Fruit fly (Drosophila melanogaster) whole organism, embryonic: Measurements from ENCODE around the gene Sec10.

ENCODE experiments used
- BtbVII ChIP-seq: fragments of 200-800 bp; sonication (Bioruptor generic); optimal IDR thresholded peaks from 3 replicates; lab custom pipeline; 2017; ENCODE audit warnings: missing biosample characterization, mild to moderate bottlenecking, missing genetic modification characterization
- CG10462 ChIP-seq: fragments of 200-800 bp; sonication (Bioruptor generic); optimal IDR thresholded peaks from 2 replicates; lab custom pipeline; 2016; ENCODE audit warnings: missing biosample characterization, missing genetic modification characterization
- CG11560 ChIP-seq: fragments of 200-800 bp; sonication (Bioruptor generic); IDR thresholded peaks from 3 replicates; pipeline ENCODE4 v1.3.6; 2022; ENCODE audit warnings: missing biosample characterization, missing genetic modification characterization
- CG12391 ChIP-seq: fragments of 200-800 bp; sonication (Bioruptor generic); optimal IDR thresholded peaks from 3 replicates; lab custom pipeline; 2018; ENCODE audit warnings: missing biosample characterization, mild to moderate bottlenecking, missing genetic modification characterization, moderate library complexity
- CG13624 ChIP-seq: fragments of 200-800 bp; sonication (Bioruptor generic); optimal IDR thresholded peaks from 2 replicates; lab custom pipeline; 2016; ENCODE audit warnings: missing biosample characterization, missing genetic modification characterization
- CG14667 ChIP-seq: fragments of 200-800 bp; sonication (Bioruptor generic); IDR thresholded peaks from 2 replicates; pipeline ENCODE4 v1.3.6; 2022; ENCODE audit warnings: missing biosample characterization, missing genetic modification characterization
- CG17359 ChIP-seq: fragments of 200-800 bp; sonication (Bioruptor generic); optimal IDR thresholded peaks from 3 replicates; lab custom pipeline; 2018; ENCODE audit warnings: missing biosample characterization, mild to moderate bottlenecking, missing genetic modification characterization, moderate library complexity
- CG18619 ChIP-seq: fragments of 200-800 bp; sonication (Bioruptor generic); optimal IDR thresholded peaks from 3 replicates; lab custom pipeline; 2017; ENCODE audit warnings: missing biosample characterization, mild to moderate bottlenecking, missing genetic modification characterization
- CG2678 ChIP-seq: fragments of 200-800 bp; sonication (Bioruptor generic); optimal IDR thresholded peaks from 3 replicates; lab custom pipeline; 2019; ENCODE audit warnings: missing biosample characterization, mild to moderate bottlenecking, missing genetic modification characterization, moderate library complexity
- CG2712 ChIP-seq: fragments of 200-800 bp; optimal IDR thresholded peaks from 3 replicates; lab custom pipeline; 2019; ENCODE audit warnings: missing biosample characterization, mild to moderate bottlenecking, missing genetic modification characterization, moderate library complexity
- CG34422 ChIP-seq: fragments of 200-800 bp; sonication (Bioruptor generic); IDR thresholded peaks from 3 replicates; pipeline ENCODE4 v1.3.6; 2022; ENCODE audit warnings: missing biosample characterization, missing genetic modification characterization
- CG4360 ChIP-seq: fragments of 200-800 bp; sonication (Bioruptor generic); IDR thresholded peaks from 2 replicates; pipeline ENCODE4 v1.3.6; 2022; ENCODE audit warnings: missing biosample characterization, missing genetic modification characterization
- CG4424 ChIP-seq: fragments of 200-800 bp; sonication (Bioruptor generic); optimal IDR thresholded peaks from 3 replicates; lab custom pipeline; 2016; ENCODE audit warnings: missing biosample characterization, missing genetic modification characterization
- CG6854 ChIP-seq: fragments of 200-800 bp; sonication (Bioruptor generic); optimal IDR thresholded peaks from 3 replicates; lab custom pipeline; 2017; ENCODE audit warnings: missing biosample characterization, mild to moderate bottlenecking, missing genetic modification characterization
- CG9437 ChIP-seq: fragments of 200-800 bp; sonication (Bioruptor generic); optimal IDR thresholded peaks from 2 replicates; lab custom pipeline; 2018; ENCODE audit warnings: missing biosample characterization, mild to moderate bottlenecking, missing genetic modification characterization
- CG9932 ChIP-seq: fragments of 200-800 bp; sonication (Bioruptor generic); IDR thresholded peaks from 2 replicates; pipeline ENCODE4 v1.3.6; 2022; ENCODE audit warnings: missing biosample characterization, missing genetic modification characterization
- CoRest ChIP-seq: fragments of 200-800 bp; sonication (Bioruptor generic); optimal IDR thresholded peaks from 3 replicates; lab custom pipeline; 2018; ENCODE audit warnings: missing biosample characterization, mild to moderate bottlenecking, missing genetic modification characterization, moderate library complexity
- D ChIP-seq, 2 experiments: fragments of 200-800 bp in 1 of 2; fragments of >200 bp in 1 of 2; sonication (Bioruptor generic) in 1 of 2; optimal IDR thresholded peaks; 2 replicates in 1 of 2; 3 replicates in 1 of 2; lab custom pipeline; 2017; ENCODE audit warnings: mild to moderate bottlenecking in 1 of 2, missing biosample characterization in 1 of 2, missing genetic modification characterization in 1 of 2, missing genetic modification reagents in 1 of 2
- Dref ChIP-seq: fragments of 200-800 bp; sonication (Bioruptor generic); IDR thresholded peaks from 2 replicates; pipeline ENCODE4 v1.3.6; 2022; ENCODE audit warnings: missing biosample characterization, missing genetic modification characterization
- Eip74EF ChIP-seq, 2 experiments: fragments of 200-800 bp in 1 of 2; fragments of >200 bp in 1 of 2; sonication (Bioruptor generic) in 1 of 2; optimal IDR thresholded peaks; 2 replicates each; lab custom pipeline; 2017 to 2019; ENCODE audit warnings: missing biosample characterization in 2 of 2, missing genetic modification characterization in 2 of 2, mild to moderate bottlenecking in 1 of 2, moderate library complexity in 1 of 2
- HLH54F ChIP-seq: fragments of 200-800 bp; sonication (Bioruptor generic); optimal IDR thresholded peaks from 3 replicates; lab custom pipeline; 2016; ENCODE audit warnings: missing biosample characterization, missing genetic modification characterization
- Lim3 ChIP-seq: fragments of 200-800 bp; sonication (Bioruptor generic); IDR thresholded peaks from 2 replicates; pipeline ENCODE4 v1.3.6; 2022; ENCODE audit warnings: missing biosample characterization, missing genetic modification characterization
- MTF-1 ChIP-seq: fragments of 200-800 bp; sonication (Bioruptor generic); optimal IDR thresholded peaks from 2 replicates; lab custom pipeline; 2018; ENCODE audit warnings: missing biosample characterization, mild to moderate bottlenecking, missing genetic modification characterization, borderline replicate concordance
- Sox102F ChIP-seq: fragments of 200-800 bp; sonication (Bioruptor generic); optimal IDR thresholded peaks from 2 replicates; lab custom pipeline; 2018; ENCODE audit warnings: missing biosample characterization, mild to moderate bottlenecking, missing genetic modification characterization, moderate library complexity
- Ssrp ChIP-seq: fragments of 200-800 bp; sonication (Bioruptor generic); optimal IDR thresholded peaks from 2 replicates; lab custom pipeline; 2018; ENCODE audit warnings: missing biosample characterization, mild to moderate bottlenecking, missing genetic modification characterization, moderate library complexity
- Xbp1 ChIP-seq: fragments of 200-800 bp; sonication (Bioruptor generic); optimal IDR thresholded peaks from 3 replicates; lab custom pipeline; 2016; ENCODE audit warnings: missing biosample characterization, mild to moderate bottlenecking, missing genetic modification characterization
- ato ChIP-seq: fragments of 200-800 bp; sonication (Bioruptor generic); IDR thresholded peaks from 2 replicates; pipeline ENCODE4 v1.3.6; 2022; ENCODE audit warnings: missing biosample characterization, missing genetic modification characterization; ENCODE audit not compliant: partially characterized antibody
- bbx ChIP-seq: fragments of 200-800 bp; sonication (Bioruptor generic); IDR thresholded peaks from 2 replicates; pipeline ENCODE4 v1.3.6; 2022; ENCODE audit warnings: missing biosample characterization, missing genetic modification characterization; ENCODE audit not compliant: partially characterized antibody
- chm ChIP-seq: fragments of 200-800 bp; sonication (Bioruptor generic); IDR thresholded peaks from 2 replicates; pipeline ENCODE4 v1.3.6; 2022; ENCODE audit warnings: missing biosample characterization, missing genetic modification characterization
- corto ChIP-seq: fragments of 200-800 bp; sonication (Bioruptor generic); optimal IDR thresholded peaks from 2 replicates; lab custom pipeline; 2016; ENCODE audit warnings: missing biosample characterization, mild to moderate bottlenecking, missing genetic modification characterization, moderate library complexity
- croc ChIP-seq: fragments of 200-800 bp; sonication (Bioruptor generic); conservative IDR thresholded peaks from 3 replicates; pipeline ENCODE4 v1.3.6; 2022; ENCODE audit warnings: missing biosample characterization, missing genetic modification characterization
- crol ChIP-seq: fragments of 200-800 bp; sonication (Bioruptor generic); IDR thresholded peaks from 2 replicates; pipeline ENCODE4 v1.3.6; 2022; ENCODE audit warnings: missing biosample characterization, missing genetic modification characterization
- dmrt11E ChIP-seq: fragments of 200-800 bp; sonication (Bioruptor generic); optimal IDR thresholded peaks from 3 replicates; lab custom pipeline; 2018; ENCODE audit warnings: missing biosample characterization, mild to moderate bottlenecking, missing genetic modification characterization, moderate library complexity
- fd102C ChIP-seq: fragments of 200-800 bp; sonication (Bioruptor generic); optimal IDR thresholded peaks from 2 replicates; lab custom pipeline; 2018; ENCODE audit warnings: missing biosample characterization, mild to moderate bottlenecking, missing genetic modification characterization, moderate library complexity
- fd3F ChIP-seq: fragments of 200-800 bp; sonication (Bioruptor generic); optimal IDR thresholded peaks from 2 replicates; lab custom pipeline; 2018; ENCODE audit warnings: missing biosample characterization, mild to moderate bottlenecking, missing genetic modification characterization, moderate library complexity
- gem ChIP-seq: fragments of 200-800 bp; sonication (Bioruptor generic); optimal IDR thresholded peaks from 2 replicates; lab custom pipeline; 2019; ENCODE audit warnings: missing biosample characterization, mild to moderate bottlenecking, missing genetic modification characterization, moderate library complexity
- grau ChIP-seq: fragments of 200-800 bp; optimal IDR thresholded peaks from 3 replicates; lab custom pipeline; 2019; ENCODE audit warnings: missing biosample characterization, mild to moderate bottlenecking, missing genetic modification characterization, moderate library complexity
- ind ChIP-seq: fragments of 200-800 bp; sonication (Bioruptor generic); optimal IDR thresholded peaks from 3 replicates; lab custom pipeline; 2016; ENCODE audit warnings: missing biosample characterization, missing genetic modification characterization
- knrl ChIP-seq: fragments of 200-800 bp; sonication (Bioruptor generic); IDR thresholded peaks from 3 replicates; pipeline ENCODE4 v1.3.6; 2022; ENCODE audit warnings: missing biosample characterization, missing genetic modification characterization; ENCODE audit not compliant: partially characterized antibody
- lbe ChIP-seq: fragments of 200-800 bp; sonication (Bioruptor generic); optimal IDR thresholded peaks from 2 replicates; lab custom pipeline; 2016; ENCODE audit warnings: missing biosample characterization, mild to moderate bottlenecking, missing genetic modification characterization
- mam ChIP-seq: fragments of 200-800 bp; sonication (Bioruptor generic); optimal IDR thresholded peaks from 3 replicates; lab custom pipeline; 2016; ENCODE audit warnings: missing biosample characterization, missing genetic modification characterization
- oc ChIP-seq: fragments of 200-800 bp; sonication (Bioruptor generic); optimal IDR thresholded peaks from 2 replicates; lab custom pipeline; 2018; ENCODE audit warnings: missing biosample characterization, mild to moderate bottlenecking, missing genetic modification characterization, moderate library complexity
- pho ChIP-seq: fragments of 200-800 bp; sonication (Bioruptor generic); optimal IDR thresholded peaks from 2 replicates; lab custom pipeline; 2016; ENCODE audit warnings: missing biosample characterization, missing genetic modification characterization
- prd ChIP-seq, 3 experiments: fragments of >200 bp in 2 of 3; fragments of 200-800 bp in 1 of 3; sonication (Bioruptor generic) in 1 of 3; optimal IDR thresholded peaks in 2 of 3; IDR thresholded peaks in 1 of 3; 2 replicates in 2 of 3; 3 replicates in 1 of 3; pipeline versions ENCODE4 v1.3.6 to Lab custom; 2017 to 2022; ENCODE audit warnings: missing biosample characterization in 1 of 3, missing genetic modification characterization in 1 of 3
- so ChIP-seq: fragments of 200-800 bp; sonication (Bioruptor generic); IDR thresholded peaks from 3 replicates; pipeline ENCODE4 v1.3.6; 2022; ENCODE audit warnings: missing biosample characterization, missing genetic modification characterization
- toy ChIP-seq: fragments of 200-800 bp; sonication (Bioruptor generic); IDR thresholded peaks from 2 replicates; pipeline ENCODE4 v1.3.6; 2022; ENCODE audit warnings: missing biosample characterization, missing genetic modification characterization
- trh ChIP-seq: fragments of 200-800 bp; sonication (Bioruptor generic); optimal IDR thresholded peaks from 2 replicates; lab custom pipeline; 2016; ENCODE audit warnings: missing biosample characterization, missing genetic modification characterization
- usp ChIP-seq: fragments of >200 bp; optimal IDR thresholded peaks from 2 replicates; lab custom pipeline; 2017; ENCODE audit warnings: missing biosample characterization, missing genetic modification characterization
- vvl ChIP-seq: fragments of 200-800 bp; sonication (Bioruptor generic); IDR thresholded peaks from 2 replicates; pipeline ENCODE4 v1.3.6; 2022; ENCODE audit warnings: missing biosample characterization, missing genetic modification characterization

Gene Sec10

dm6 chr3R:24100717-24101116 lies 33.9 kb upstream of the Sec10 start (continued):
- no peak for TF ChIP-seq usp (GFP tag; lab: Kevin White, UChicago)
- no peak for TF ChIP-seq CG11560 (tag; lab: Robert Waterston, UW)
- TF ChIP-seq CG4424 = no peak
- peak; percentile 56 for TF ChIP-seq vvl (GFP tag; lab: Robert Waterston, UW)
- TF ChIP-seq CG2678 = peak; percentile 28
- TF ChIP-seq ato (GFP tag; lab: Robert Waterston, UW) = no peak
- TF ChIP-seq dmrt11E = no peak
- no peak for TF ChIP-seq toy (GFP tag; lab: Robert Waterston, UW)
- peak; percentile 9 for TF ChIP-seq CG12391
- peak; percentile 46 for TF ChIP-seq Xbp1 (GFP tag; lab: Kevin White, UChicago)
- no peak for TF ChIP-seq ind
- TF ChIP-seq corto (GFP tag; lab: Kevin White, UChicago) = no peak
- 0 out of 2 replicates have a peak, but pooled peaks have one; percentile 12 for TF ChIP-seq crol (GFP tag; lab: Robert Waterston, UW)
- TF ChIP-seq prd (optimal IDR thresholded peaks at IDR 0.05; lab: Kevin White, UChicago) = no peak
- peak; percentile 37; the same call in 2 of the 3 replicates for TF ChIP-seq prd (GFP tag; IDR thresholded peaks at IDR 0.05; lab: Robert Waterston, UW)
- peak; percentile 71 for TF ChIP-seq CG9932
- no peak for TF ChIP-seq D (optimal IDR thresholded peaks at IDR 0.05; lab: Kevin White, UChicago)
- no peak for TF ChIP-seq D (GFP tag; optimal IDR thresholded peaks at IDR 0.05; lab: Kevin White, UChicago)
- peak; percentile 34 for TF ChIP-seq CG2712 (tag; lab: Kevin White, UChicago)
- TF ChIP-seq gem (tag; lab: Kevin White, UChicago) = peak; percentile 43
- TF ChIP-seq knrl (GFP tag; lab: Robert Waterston, UW) = no peak
- peak; percentile 34 for TF ChIP-seq grau (tag; lab: Kevin White, UChicago)
- peak; percentile 6 for TF ChIP-seq HLH54F
- no peak for TF ChIP-seq fd3F (GFP tag; lab: Kevin White, UChicago)
- TF ChIP-seq MTF-1 (GFP tag; lab: Kevin White, UChicago) = no peak
- 0 out of 3 replicates have a peak, but pooled peaks have one; percentile 37 for TF ChIP-seq so (GFP tag; lab: Robert Waterston, UW)
- peak; percentile 37 for TF ChIP-seq Sox102F
- TF ChIP-seq Ssrp (tag; lab: Kevin White, UChicago) = no peak
- no peak for TF ChIP-seq CG18619 (GFP tag; lab: Kevin White, UChicago)
- TF ChIP-seq trh (GFP tag; lab: Kevin White, UChicago) = no peak
- no peak for TF ChIP-seq oc (tag; lab: Kevin White, UChicago)
- TF ChIP-seq CG17359 (tag; lab: Kevin White, UChicago) = peak; percentile 43
- no peak for TF ChIP-seq CG9437 (GFP tag; lab: Kevin White, UChicago)
- TF ChIP-seq CG14667 = 0 out of 2 replicates have a peak, but pooled peaks have one; percentile 15
- TF ChIP-seq CG34422 (GFP tag; lab: Robert Waterston, UW) = no peak
- no peak for TF ChIP-seq bbx
- no peak for TF ChIP-seq Eip74EF (GFP tag; optimal IDR thresholded peaks at IDR 0.05; lab: Kevin White, UChicago)
- peak; percentile 21 for TF ChIP-seq CoRest (tag; lab: Kevin White, UChicago)
- no peak for TF ChIP-seq lbe (GFP tag; lab: Kevin White, UChicago)
- TF ChIP-seq CG4360 (GFP tag; lab: Robert Waterston, UW) = no peak
- no peak for TF ChIP-seq CG6854 (GFP tag; lab: Kevin White, UChicago)
- no peak for TF ChIP-seq croc
- TF ChIP-seq Dref (GFP tag; lab: Robert Waterston, UW) = no peak
- TF ChIP-seq mam (GFP tag; lab: Kevin White, UChicago) = peak; percentile 47
- no peak for TF ChIP-seq BtbVII (GFP tag; lab: Kevin White, UChicago)
- TF ChIP-seq fd102C (GFP tag; lab: Kevin White, UChicago) = no peak
- peak; percentile 29 for TF ChIP-seq CG13624 (GFP tag; lab: Kevin White, UChicago)
- TF ChIP-seq pho (GFP tag; lab: Kevin White, UChicago) = peak; percentile 25
- no peak for TF ChIP-seq CG10462 (GFP tag; lab: Kevin White, UChicago)
- TF ChIP-seq Lim3 (GFP tag; lab: Robert Waterston, UW) = no peak
- no peak for TF ChIP-seq chm
